Worm (Caenorhabditis elegans) whole organism, L2 larva: ENCODE results near the gene F07B10.4.

ENCODE experiments used
- C34F6.9 ChIP-seq: fragments of 150-350 bp; optimal IDR thresholded peaks from 2 replicates; lab custom pipeline; 2014; ENCODE audit warnings: missing biosample characterization, missing genetic modification characterization
- F13H6.1 ChIP-seq: sonication (generic microtip); optimal IDR thresholded peaks from 2 replicates; lab custom pipeline; 2016; ENCODE audit warnings: missing genetic modification characterization, missing compliant biosample characterization
- R02D3.7 ChIP-seq: fragments of 150-350 bp; optimal IDR thresholded peaks from 2 replicates; lab custom pipeline; 2014; ENCODE audit warnings: missing biosample characterization, missing genetic modification characterization
- Y55F3AM.14 ChIP-seq: fragments of 200-800 bp; sonication (Bioruptor generic); optimal IDR thresholded peaks from 2 replicates; lab custom pipeline; 2018; ENCODE audit warnings: mild to moderate bottlenecking, missing genetic modification characterization, missing compliant biosample characterization
- ZK546.5 ChIP-seq: sonication (generic microtip); optimal IDR thresholded peaks from 2 replicates; lab custom pipeline; 2017; ENCODE audit warnings: missing biosample characterization, missing genetic modification characterization
- alr-1 ChIP-seq: fragments of 150-350 bp; optimal IDR thresholded peaks from 2 replicates; lab custom pipeline; 2014; ENCODE audit warnings: missing biosample characterization, missing genetic modification characterization
- aly-2 ChIP-seq: fragments of 150-350 bp; optimal IDR thresholded peaks from 2 replicates; lab custom pipeline; 2014; ENCODE audit warnings: missing biosample characterization, missing genetic modification characterization
- ama-1 ChIP-seq: fragments of 150-350 bp; optimal IDR thresholded peaks from 2 replicates; lab custom pipeline; 2018; ENCODE audit warnings: inconsistent platforms
- blmp-1 ChIP-seq: sonication (generic microtip); optimal IDR thresholded peaks from 2 replicates; lab custom pipeline; 2017; ENCODE audit warnings: missing genetic modification characterization, mild to moderate bottlenecking, missing compliant biosample characterization, antibody characterized with exemption, moderate library complexity; ENCODE audit not compliant: insufficient read depth
- ceh-16 ChIP-seq: fragments of 150-350 bp; optimal IDR thresholded peaks from 2 replicates; lab custom pipeline; 2014; ENCODE audit warnings: missing biosample characterization, missing genetic modification characterization
- ceh-82 ChIP-seq: fragments of 150-350 bp; optimal IDR thresholded peaks from 2 replicates; lab custom pipeline; 2014; ENCODE audit warnings: missing biosample characterization, missing genetic modification characterization
- crh-2 ChIP-seq: sonication (generic microtip); optimal IDR thresholded peaks from 2 replicates; lab custom pipeline; 2017; ENCODE audit warnings: missing biosample characterization, missing genetic modification characterization
- egl-27 ChIP-seq: sonication (generic microtip); optimal IDR thresholded peaks from 3 replicates; lab custom pipeline; 2017; ENCODE audit warnings: missing biosample characterization, missing genetic modification reagents, missing genetic modification characterization
- elt-1 ChIP-seq: fragments of 150-350 bp; optimal IDR thresholded peaks from 2 replicates; lab custom pipeline; 2014; ENCODE audit warnings: missing biosample characterization, missing genetic modification characterization
- elt-3 ChIP-seq: sonication (generic microtip); optimal IDR thresholded peaks from 2 replicates; lab custom pipeline; 2017; ENCODE audit warnings: missing biosample characterization, missing genetic modification characterization
- fos-1 ChIP-seq: fragments of 150-350 bp; optimal IDR thresholded peaks from 2 replicates; lab custom pipeline; 2014; ENCODE audit warnings: missing biosample characterization, missing genetic modification characterization
- gmeb-1 ChIP-seq: fragments of 150-350 bp; optimal IDR thresholded peaks from 2 replicates; lab custom pipeline; 2014; ENCODE audit warnings: missing biosample characterization, missing genetic modification characterization
- lin-11 ChIP-seq: fragments of 150-350 bp; sonication (generic microtip); optimal IDR thresholded peaks from 2 replicates; lab custom pipeline; 2014; ENCODE audit warnings: missing biosample characterization, missing genetic modification characterization, inconsistent platforms, mixed read lengths
- lin-13 ChIP-seq: fragments of 150-350 bp; optimal IDR thresholded peaks from 2 replicates; lab custom pipeline; 2014; ENCODE audit warnings: missing biosample characterization, missing genetic modification reagents, missing genetic modification characterization
- lin-39 ChIP-seq: fragments of 150-350 bp; optimal IDR thresholded peaks from 2 replicates; lab custom pipeline; 2014; ENCODE audit warnings: missing biosample characterization, missing genetic modification reagents, missing genetic modification characterization
- lsy-2 ChIP-seq, 2 experiments: fragments of 150-350 bp in 1 of 2; sonication (generic microtip) in 1 of 2; optimal IDR thresholded peaks; 2 replicates each; lab custom pipeline; 2014 to 2017; ENCODE audit warnings: missing biosample characterization in 2 of 2, missing genetic modification characterization in 2 of 2
- mab-5 ChIP-seq: fragments of 150-350 bp; optimal IDR thresholded peaks from 2 replicates; lab custom pipeline; 2014; ENCODE audit warnings: missing biosample characterization, missing genetic modification characterization
- mbf-1 ChIP-seq: sonication (generic microtip); optimal IDR thresholded peaks from 2 replicates; lab custom pipeline; 2017; ENCODE audit warnings: missing biosample characterization, missing genetic modification characterization
- nhr-10 ChIP-seq: sonication (generic microtip); optimal IDR thresholded peaks from 2 replicates; lab custom pipeline; 2017; ENCODE audit warnings: missing biosample characterization, missing genetic modification characterization
- nhr-11 ChIP-seq: fragments of 150-350 bp; optimal IDR thresholded peaks from 2 replicates; lab custom pipeline; 2014; ENCODE audit warnings: missing biosample characterization, missing genetic modification characterization
- nhr-12 ChIP-seq: fragments of 150-350 bp; optimal IDR thresholded peaks from 2 replicates; lab custom pipeline; 2014; ENCODE audit warnings: missing biosample characterization, missing genetic modification characterization
- nhr-129 ChIP-seq: fragments of 150-350 bp; optimal IDR thresholded peaks from 2 replicates; lab custom pipeline; 2014; ENCODE audit warnings: missing biosample characterization, missing genetic modification characterization
- nhr-23 ChIP-seq: fragments of 150-350 bp; optimal IDR thresholded peaks from 2 replicates; lab custom pipeline; 2014; ENCODE audit warnings: missing biosample characterization, missing genetic modification reagents, missing genetic modification characterization
- nhr-237 ChIP-seq: fragments of 150-350 bp; optimal IDR thresholded peaks from 2 replicates; lab custom pipeline; 2014; ENCODE audit warnings: missing biosample characterization, missing genetic modification characterization
- nhr-25 ChIP-seq: fragments of 150-350 bp; sonication (generic microtip); optimal IDR thresholded peaks from 3 replicates; lab custom pipeline; 2014; ENCODE audit warnings: missing biosample characterization, missing genetic modification characterization
- nhr-6 ChIP-seq: fragments of 150-350 bp; optimal IDR thresholded peaks from 2 replicates; lab custom pipeline; 2014; ENCODE audit warnings: missing biosample characterization, missing genetic modification characterization
- nhr-77 ChIP-seq: fragments of 150-350 bp; optimal IDR thresholded peaks from 2 replicates; lab custom pipeline; 2014; ENCODE audit warnings: missing biosample characterization, missing genetic modification characterization
- peb-1 ChIP-seq: fragments of 150-350 bp; optimal IDR thresholded peaks from 2 replicates; lab custom pipeline; 2014; ENCODE audit warnings: missing biosample characterization, missing genetic modification characterization
- sem-4 ChIP-seq: fragments of 150-350 bp; optimal IDR thresholded peaks from 2 replicates; lab custom pipeline; 2014; ENCODE audit warnings: missing biosample characterization, missing genetic modification reagents, missing genetic modification characterization
- skn-1 ChIP-seq: sonication (generic microtip); optimal IDR thresholded peaks from 2 replicates; lab custom pipeline; 2017; ENCODE audit warnings: missing biosample characterization, missing genetic modification characterization
- sma-3 ChIP-seq: sonication (generic microtip); optimal IDR thresholded peaks from 2 replicates; lab custom pipeline; 2016; ENCODE audit warnings: missing genetic modification reagents, missing genetic modification characterization, missing compliant biosample characterization
- sma-9 ChIP-seq, 2 experiments: fragments of 150-350 bp in 1 of 2; sonication (generic microtip) in 1 of 2; optimal IDR thresholded peaks; 2 replicates each; lab custom pipeline; 2014 to 2016; ENCODE audit warnings: missing genetic modification characterization in 2 of 2, mild to moderate bottlenecking in 1 of 2, missing biosample characterization in 1 of 2, missing compliant biosample characterization in 1 of 2, missing genetic modification reagents in 1 of 2, moderate library complexity in 1 of 2
- unc-39 ChIP-seq: fragments of 150-350 bp; optimal IDR thresholded peaks from 2 replicates; lab custom pipeline; 2014; ENCODE audit warnings: missing biosample characterization, missing genetic modification characterization
- unc-55 ChIP-seq: fragments of 150-350 bp; sonication (generic microtip); optimal IDR thresholded peaks from 3 replicates; lab custom pipeline; 2014; ENCODE audit warnings: missing biosample characterization, missing genetic modification reagents, missing genetic modification characterization
- unc-62 ChIP-seq: fragments of 150-350 bp; optimal IDR thresholded peaks from 2 replicates; lab custom pipeline; 2014; ENCODE audit warnings: missing biosample characterization, missing genetic modification reagents, missing genetic modification characterization
- zag-1 ChIP-seq: fragments of 150-350 bp; optimal IDR thresholded peaks from 2 replicates; lab custom pipeline; 2014; ENCODE audit warnings: missing biosample characterization, missing genetic modification characterization
- ztf-11 ChIP-seq: sonication (generic microtip); optimal IDR thresholded peaks from 2 replicates; lab custom pipeline; 2017; ENCODE audit warnings: missing biosample characterization, missing genetic modification characterization
- ztf-4 ChIP-seq: fragments of 150-350 bp; optimal IDR thresholded peaks from 2 replicates; lab custom pipeline; 2014; ENCODE audit warnings: missing biosample characterization, missing genetic modification characterization

The F07B10.4 gene

DNA sequence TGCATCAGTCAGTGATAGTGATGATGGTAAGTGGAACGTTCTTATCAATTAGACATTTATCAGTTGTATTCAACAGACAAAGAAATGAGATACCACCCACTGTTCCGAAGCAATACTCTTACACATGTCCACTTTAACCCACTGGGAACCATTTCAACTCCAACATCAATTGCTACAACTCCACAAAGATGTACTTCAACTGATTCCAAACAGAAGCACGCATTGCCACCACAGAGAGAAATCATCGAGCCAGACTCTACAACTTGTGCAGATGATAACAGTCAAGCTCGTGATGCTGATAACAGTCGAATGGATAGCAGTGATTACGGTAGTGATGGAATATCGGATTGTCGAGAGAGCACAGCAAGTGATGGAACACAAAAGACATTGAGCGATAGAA, 27.0 kb downstream of the F07B10.4 start:
- TF ChIP-seq nhr-237, result no peak
- TF ChIP-seq gmeb-1 (tag; lab: Kevin White, UChicago), result no peak
- TF ChIP-seq lsy-2 (tag; optimal IDR thresholded peaks at IDR 0.05; lab: Kevin White, UChicago), result peak in 1 of 2 experiments; percentile 7
- TF ChIP-seq unc-55 (GFP tag; lab: Kevin White, UChicago), result no peak
- no peak for TF ChIP-seq ZK546.5 (tag; lab: Kevin White, UChicago)
- TF ChIP-seq lin-11, result no peak
- TF ChIP-seq nhr-10 (tag; lab: Kevin White, UChicago), result no peak
- no peak for TF ChIP-seq ceh-16 (tag; lab: Kevin White, UChicago)
- TF ChIP-seq crh-2 (tag; lab: Kevin White, UChicago), result no peak
- no peak for TF ChIP-seq unc-62
- peak; percentile 64 for TF ChIP-seq fos-1
- no peak for TF ChIP-seq sma-9 (GFP tag; optimal IDR thresholded peaks at IDR 0.05; lab: Kevin White, UChicago)
- no peak for TF ChIP-seq sma-9 (tag; optimal IDR thresholded peaks at IDR 0.05; lab: Kevin White, UChicago)
- no peak for TF ChIP-seq nhr-6 (tag; lab: Kevin White, UChicago)

DNA sequence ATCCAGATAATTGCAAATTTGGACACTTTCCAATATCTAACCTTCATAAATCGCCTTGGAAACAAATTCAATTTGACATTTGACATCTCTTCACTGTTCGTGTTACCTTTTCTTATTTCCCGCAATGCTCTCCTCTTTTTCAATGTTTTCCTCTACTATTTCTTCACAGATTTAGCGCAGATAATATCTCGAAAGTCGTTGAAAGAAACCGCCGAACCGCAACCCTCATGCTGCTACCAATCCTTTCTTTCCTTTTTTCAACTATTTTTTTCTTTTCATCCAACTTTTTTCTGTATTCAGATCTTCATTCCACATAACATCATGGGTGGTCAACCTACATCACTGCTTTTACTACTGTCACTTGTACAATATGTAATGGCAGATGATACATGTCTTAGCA, 28.6 kb downstream of the F07B10.4 start, which contains the start of gene T19B10.5:
Gene T19B10.5, plus strand, starts transcription at position 301 of the 400 bp plus-strand sequence.
- TF ChIP-seq nhr-77 (tag; lab: Kevin White, UChicago), result no peak
- TF ChIP-seq alr-1 (tag; lab: Kevin White, UChicago), result no peak
- TF ChIP-seq aly-2 (tag; lab: Kevin White, UChicago), result no peak
- no peak for TF ChIP-seq nhr-10 (tag; lab: Kevin White, UChicago)
- no peak for TF ChIP-seq unc-55 (GFP tag; lab: Kevin White, UChicago)
- no peak for TF ChIP-seq lin-13 (GFP tag; lab: Kevin White, UChicago)
- no peak for TF ChIP-seq fos-1
- TF ChIP-seq unc-39, result no peak
- TF ChIP-seq crh-2 (tag; lab: Kevin White, UChicago), result no peak
- no peak for TF ChIP-seq nhr-12 (tag; lab: Kevin White, UChicago)
- TF ChIP-seq elt-3, result no peak

DNA sequence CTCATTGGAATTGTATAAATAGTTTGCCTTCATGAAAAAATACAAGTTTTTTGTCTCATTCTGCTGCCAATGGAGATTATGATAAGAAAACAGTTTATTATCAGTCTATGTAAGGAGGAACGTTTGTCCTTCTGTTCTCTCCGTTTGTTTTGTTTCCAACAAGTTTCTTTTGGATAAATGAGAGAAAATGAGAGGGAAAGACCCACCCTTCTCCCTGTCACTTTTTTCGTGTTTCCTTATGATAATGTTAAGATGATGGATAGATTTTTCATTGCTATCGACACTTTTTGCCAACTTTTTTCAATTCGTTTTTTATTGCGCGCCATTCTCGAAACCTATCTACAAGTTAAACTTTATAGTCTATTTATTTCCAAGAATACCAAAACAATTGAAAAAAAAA, 31.7 kb downstream of the F07B10.4 start:
- TF ChIP-seq elt-1 (no peak), blmp-1 (tag; lab: Kevin White, UChicago) (peak; percentile 53)
- TF ChIP-seq, all 48 proteins: peak for 1

DNA sequence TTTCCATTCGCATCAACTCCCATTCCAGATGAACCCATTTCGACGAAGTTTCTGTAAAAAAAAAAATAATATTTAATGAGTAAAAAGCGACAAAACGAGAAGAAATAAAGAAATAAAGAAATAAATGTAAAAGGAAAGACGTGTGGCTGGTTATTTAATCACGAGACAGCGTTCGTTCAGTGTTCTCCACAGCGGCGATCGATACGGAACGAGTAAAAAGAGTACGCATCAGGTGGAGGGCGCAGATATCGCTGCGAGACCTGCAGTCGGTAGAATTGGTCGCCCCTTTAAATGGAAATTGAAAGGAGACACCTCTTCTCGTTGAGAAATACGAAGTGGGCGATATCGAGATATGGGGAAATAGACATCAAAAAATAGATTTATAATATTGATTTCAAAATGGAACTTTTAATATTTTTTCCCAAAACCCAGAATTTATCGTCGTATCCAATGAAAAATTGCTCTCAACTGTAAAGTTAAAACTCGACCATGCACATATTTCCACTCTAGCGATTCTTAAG, 34.2 kb downstream of the F07B10.4 start, which contains the start of gene pqn-70:
Gene pqn-70, minus strand, starts transcription at position 51 of the 521 bp plus-strand sequence.
- TF ChIP-seq unc-55 (GFP tag; lab: Kevin White, UChicago), result peak; percentile 91
- peak; percentile 29 for TF ChIP-seq Y55F3AM.14 (GFP tag; lab: Kevin White, UChicago)
- TF ChIP-seq nhr-23 (tag; lab: Kevin White, UChicago), result no peak
- no peak for TF ChIP-seq ztf-11 (tag; lab: Kevin White, UChicago)
- TF ChIP-seq unc-39, result no peak
- TF ChIP-seq nhr-77 (tag; lab: Kevin White, UChicago), result no peak
- no peak for TF ChIP-seq ceh-16 (tag; lab: Kevin White, UChicago)
- no peak for TF ChIP-seq aly-2 (tag; lab: Kevin White, UChicago)
- TF ChIP-seq blmp-1 (tag; lab: Kevin White, UChicago), result peak; percentile 77
- TF ChIP-seq nhr-6 (tag; lab: Kevin White, UChicago), result peak; percentile 40
- peak; percentile 45 for TF ChIP-seq egl-27
- TF ChIP-seq nhr-10 (tag; lab: Kevin White, UChicago), result no peak
- peak; percentile 81 for TF ChIP-seq nhr-129 (tag; lab: Kevin White, UChicago)
- peak; percentile 67 to 92 for TF ChIP-seq lsy-2 (tag; optimal IDR thresholded peaks at IDR 0.05; lab: Kevin White, UChicago)
- TF ChIP-seq ztf-4 (tag; lab: Kevin White, UChicago), result peak; percentile 59
- peak; percentile 9 for TF ChIP-seq nhr-12 (tag; lab: Kevin White, UChicago)
- TF ChIP-seq lin-11, result peak; percentile 91
- peak; percentile 87 for TF ChIP-seq sma-9 (GFP tag; optimal IDR thresholded peaks at IDR 0.05; lab: Kevin White, UChicago)
- no peak for TF ChIP-seq sma-9 (tag; optimal IDR thresholded peaks at IDR 0.05; lab: Kevin White, UChicago)
- TF ChIP-seq sma-3 (GFP tag; lab: Kevin White, UChicago), result peak; percentile 86
- no peak for TF ChIP-seq unc-62
- TF ChIP-seq skn-1 (tag; lab: Kevin White, UChicago), result no peak
- peak; percentile 83 for TF ChIP-seq sem-4 (tag; lab: Kevin White, UChicago)
- TF ChIP-seq nhr-11 (tag; lab: Kevin White, UChicago), result no peak
- TF ChIP-seq mbf-1 (tag; lab: Kevin White, UChicago), result no peak
- peak; percentile 55 for TF ChIP-seq fos-1
- TF ChIP-seq alr-1 (tag; lab: Kevin White, UChicago), result no peak
- no peak for TF ChIP-seq lin-39 (tag; lab: Kevin White, UChicago)
- peak; percentile 89 for TF ChIP-seq crh-2 (tag; lab: Kevin White, UChicago)
- peak; percentile 84 for TF ChIP-seq F13H6.1 (tag; lab: Kevin White, UChicago)
- peak; percentile 57 for TF ChIP-seq zag-1 (tag; lab: Kevin White, UChicago)
- no peak for TF ChIP-seq R02D3.7 (tag; lab: Kevin White, UChicago)
- no peak for TF ChIP-seq ZK546.5 (tag; lab: Kevin White, UChicago)
- no peak for TF ChIP-seq elt-3
- TF ChIP-seq gmeb-1 (tag; lab: Kevin White, UChicago), result peak; percentile 78
- TF ChIP-seq mab-5 (tag; lab: Kevin White, UChicago), result peak; percentile 71
- no peak for TF ChIP-seq elt-1
- peak; percentile 78 for TF ChIP-seq ceh-82 (tag; lab: Kevin White, UChicago)
- TF ChIP-seq nhr-25, result peak; percentile 82
- TF ChIP-seq peb-1 (tag; lab: Kevin White, UChicago), result no peak
- peak; percentile 92 for TF ChIP-seq C34F6.9 (tag; lab: Kevin White, UChicago)
- peak; percentile 37 for TF ChIP-seq ama-1 (lab: Kevin White, UChicago)
